Worm (Caenorhabditis elegans) whole organism, midembryonic: ENCODE results near the gene Y37E11AL.1.

Experiments used
- cog-1 ChIP-seq: sonication (generic microtip); optimal IDR thresholded peaks from 2 replicates; lab custom pipeline; 2016; ENCODE audit warnings: missing genetic modification characterization, missing compliant biosample characterization
- flt-1 ChIP-seq: fragments of 200-800 bp; sonication (Bioruptor generic); IDR thresholded peaks from 2 replicates; pipeline ENCODE4 v1.3.6; 2022; ENCODE audit warnings: missing genetic modification characterization, missing compliant biosample characterization
- klf-2 ChIP-seq: fragments of 200-800 bp; sonication (Bioruptor generic); conservative IDR thresholded peaks from 2 replicates; pipeline ENCODE4 v1.3.6; 2022; ENCODE audit warnings: missing genetic modification reagents, missing genetic modification characterization, missing compliant biosample characterization
- ref-1 ChIP-seq: fragments of 200-800 bp; sonication (Bioruptor generic); conservative IDR thresholded peaks from 2 replicates; pipeline ENCODE4 v1.3.6; 2022; ENCODE audit warnings: missing genetic modification reagents, missing genetic modification characterization, missing compliant biosample characterization
- tab-1 ChIP-seq: fragments of 200-800 bp; sonication (Bioruptor generic); IDR thresholded peaks from 2 replicates; pipeline ENCODE4 v1.3.6; 2022; ENCODE audit warnings: missing genetic modification characterization, missing compliant biosample characterization
- ztf-23 ChIP-seq: fragments of 200-800 bp; sonication (Bioruptor generic); IDR thresholded peaks from 2 replicates; pipeline ENCODE4 v1.3.6; 2022; ENCODE audit warnings: missing genetic modification reagents, missing genetic modification characterization, missing compliant biosample characterization
- ztf-29 ChIP-seq: fragments of 200-800 bp; sonication (Bioruptor generic); IDR thresholded peaks from 2 replicates; pipeline ENCODE4 v1.3.6; 2022; ENCODE audit warnings: missing genetic modification reagents, missing genetic modification characterization, missing compliant biosample characterization

- TF ChIP-seq ztf-23 (GFP tag; lab: Robert Waterston, UW) (no peak), klf-2 (GFP tag; lab: Robert Waterston, UW) (no peak), flt-1 (GFP tag; lab: Robert Waterston, UW) (no peak), ref-1 (GFP tag; lab: Robert Waterston, UW) (no peak), ztf-29 (GFP tag; lab: Robert Waterston, UW) (no peak), cog-1 (tag; lab: Kevin White, UChicago) (no peak), tab-1 (GFP tag; lab: Robert Waterston, UW) (no peak)
Observed at ce11 chrIV:3755921-3756320, 46.6 kb downstream of the Y37E11AL.1 start, which contains the start of gene best-20.
